Worm (Caenorhabditis elegans) whole organism, early embryonic: Measurements from ENCODE around the gene nlp-18.

Experiments
- B0310.2 ChIP-seq: sonication (generic microtip); optimal IDR thresholded peaks from 2 replicates; lab custom pipeline; 2016; ENCODE audit warnings: mild to moderate bottlenecking, missing genetic modification characterization, missing compliant biosample characterization
- F13C5.2 ChIP-seq: sonication (generic microtip); optimal IDR thresholded peaks from 2 replicates; lab custom pipeline; 2017; ENCODE audit warnings: mild to moderate bottlenecking, missing genetic modification characterization, inconsistent platforms, missing compliant biosample characterization
- ama-1 ChIP-seq: fragments of 150-350 bp; optimal IDR thresholded peaks from 2 replicates; lab custom pipeline; 2014
- ceh-13 ChIP-seq: fragments of 200-800 bp; sonication (Bioruptor generic); optimal IDR thresholded peaks from 2 replicates; lab custom pipeline; 2018; ENCODE audit warnings: mild to moderate bottlenecking, missing genetic modification characterization, missing compliant biosample characterization
- ceh-36 ChIP-seq: sonication (generic microtip); optimal IDR thresholded peaks from 2 replicates; lab custom pipeline; 2016; ENCODE audit warnings: missing genetic modification characterization, inconsistent platforms, missing compliant biosample characterization
- ets-7 ChIP-seq: sonication (generic microtip); optimal IDR thresholded peaks from 2 replicates; lab custom pipeline; 2016; ENCODE audit warnings: missing genotype, missing genetic modification characterization, missing compliant biosample characterization
- flt-1 ChIP-seq: fragments of 200-800 bp; sonication (Bioruptor generic); IDR thresholded peaks from 2 replicates; pipeline ENCODE4 v1.3.6; 2022; ENCODE audit warnings: missing genetic modification characterization, missing compliant biosample characterization
- hmbx-1 ChIP-seq: sonication (generic microtip); optimal IDR thresholded peaks from 2 replicates; lab custom pipeline; 2016; ENCODE audit warnings: mild to moderate bottlenecking, missing genetic modification characterization, missing compliant biosample characterization
- hmg-4 ChIP-seq: fragments of 200-800 bp; sonication (Bioruptor generic); optimal IDR thresholded peaks from 2 replicates; lab custom pipeline; 2018; ENCODE audit warnings: mild to moderate bottlenecking, missing genetic modification characterization, missing compliant biosample characterization
- hnd-1 ChIP-seq: sonication (generic microtip); optimal IDR thresholded peaks from 2 replicates; lab custom pipeline; 2016; ENCODE audit warnings: missing genetic modification characterization, missing compliant biosample characterization
- pes-1 ChIP-seq: fragments of 200-800 bp; sonication (Bioruptor generic); IDR thresholded peaks from 2 replicates; pipeline ENCODE4 v1.3.6; 2022; ENCODE audit warnings: missing genetic modification reagents, missing genetic modification characterization, missing compliant biosample characterization
- scrt-1 ChIP-seq: fragments of 200-800 bp; sonication (Bioruptor generic); IDR thresholded peaks from 2 replicates; pipeline ENCODE4 v1.3.6; 2022; ENCODE audit warnings: missing genetic modification characterization, missing compliant biosample characterization
- sea-1 ChIP-seq: fragments of 200-800 bp; sonication (Bioruptor generic); conservative IDR thresholded peaks from 2 replicates; pipeline ENCODE4 v1.3.6; 2022; ENCODE audit warnings: missing genetic modification characterization, missing compliant biosample characterization
- tbx-11 ChIP-seq: fragments of 200-800 bp; sonication (Bioruptor generic); IDR thresholded peaks from 2 replicates; pipeline ENCODE4 v1.3.6; 2022; ENCODE audit warnings: missing genetic modification characterization, missing compliant biosample characterization
- tbx-37 ChIP-seq: fragments of 200-800 bp; sonication (Bioruptor generic); conservative IDR thresholded peaks from 2 replicates; pipeline ENCODE4 v1.3.6; 2022; ENCODE audit warnings: missing genetic modification reagents, missing genetic modification characterization, missing compliant biosample characterization
- tra-4 ChIP-seq: sonication (generic microtip); optimal IDR thresholded peaks from 2 replicates; lab custom pipeline; 2017; ENCODE audit warnings: missing genetic modification characterization, missing compliant biosample characterization

The nlp-18 gene

DNA sequence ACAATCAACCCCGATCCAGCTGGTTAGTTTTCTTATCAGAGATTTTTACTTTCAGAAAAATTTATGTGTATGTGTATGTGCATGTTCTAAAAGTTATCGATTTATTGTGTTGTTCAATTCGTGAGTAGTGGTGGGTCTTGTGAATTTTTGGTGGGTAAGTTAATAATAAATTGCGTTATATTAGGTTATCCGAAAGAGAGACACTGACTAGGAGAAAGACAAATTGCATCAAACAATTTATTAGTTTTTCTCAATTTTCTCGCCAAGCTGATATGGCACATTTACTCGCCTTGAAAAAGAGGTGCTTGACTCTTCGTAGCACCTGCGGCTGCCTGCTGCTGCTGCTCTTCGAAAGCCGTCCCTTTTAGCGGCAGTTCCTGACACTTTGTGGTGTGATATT is 31.1 kb downstream of the nlp-18 start:
- TF ChIP-seq ama-1 (lab: Kevin White, UChicago) (no peak), ets-7 (tag; lab: Kevin White, UChicago) (no peak), F13C5.2 (tag; lab: Kevin White, UChicago) (no peak), tbx-11 (GFP tag; lab: Robert Waterston, UW) (no peak), hmg-4 (GFP tag; lab: Kevin White, UChicago) (no peak)

DNA sequence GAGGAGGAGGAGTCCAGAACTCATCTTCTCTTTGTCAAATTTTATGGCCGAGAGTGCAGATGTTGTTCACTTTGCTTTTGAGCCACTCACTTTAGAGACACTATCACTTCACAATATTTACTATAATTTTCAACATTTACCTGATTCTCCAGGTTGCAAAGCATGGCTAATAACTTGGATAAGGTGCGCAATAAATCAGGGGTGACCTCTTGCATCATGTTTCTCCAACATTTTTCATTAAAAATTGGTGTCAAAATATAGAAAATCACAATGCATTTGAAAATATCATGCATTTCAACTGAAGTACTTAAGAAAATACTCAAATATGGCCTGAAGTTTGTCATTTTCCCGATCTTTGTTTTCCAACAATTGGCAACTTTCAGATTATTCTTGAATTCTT is 34.6 kb downstream of the nlp-18 start:
- TF ChIP-seq ceh-13 (GFP tag; lab: Kevin White, UChicago) (no peak), tbx-11 (GFP tag; lab: Robert Waterston, UW) (no peak), ceh-36 (tag; lab: Kevin White, UChicago) (no peak), hmg-4 (GFP tag; lab: Kevin White, UChicago) (no peak), tra-4 (tag; lab: Kevin White, UChicago) (no peak), B0310.2 (tag; lab: Kevin White, UChicago) (no peak), tbx-37 (GFP tag; lab: Robert Waterston, UW) (no peak)

DNA sequence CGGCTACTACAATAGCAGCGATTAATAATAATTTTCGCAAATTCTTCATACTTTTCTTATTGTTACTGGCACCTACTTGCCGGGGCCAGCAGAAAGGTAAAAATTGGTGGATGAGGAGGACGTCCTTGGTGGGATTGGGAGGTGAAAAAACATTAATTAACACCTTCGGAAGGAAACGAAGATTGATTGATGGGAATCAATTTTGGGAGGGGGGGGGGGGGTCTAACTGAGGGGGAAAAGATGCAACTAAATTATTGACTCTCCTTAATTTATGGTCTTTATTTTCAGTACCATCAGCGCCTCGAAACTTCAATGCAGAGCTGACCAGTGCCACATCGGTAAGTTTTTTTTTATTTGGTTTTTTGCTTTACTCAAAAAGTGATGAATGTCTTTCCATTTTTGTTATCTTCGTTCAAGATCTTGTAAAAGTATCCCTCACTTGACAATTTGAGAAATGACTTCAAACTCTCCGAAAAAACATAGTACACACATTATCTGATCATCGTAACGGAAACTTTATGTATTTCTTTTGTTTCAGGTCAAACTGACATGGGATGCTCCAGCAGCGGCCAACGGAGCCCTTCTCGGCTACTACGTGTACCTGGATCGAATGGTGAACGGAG is 36.5 kb downstream of the nlp-18 start:
- no peak for TF ChIP-seq ceh-36 (tag; lab: Kevin White, UChicago)
- TF ChIP-seq ets-7 (tag; lab: Kevin White, UChicago), result no peak
- TF ChIP-seq tbx-11 (GFP tag; lab: Robert Waterston, UW), result no peak
- TF ChIP-seq hnd-1 (tag; lab: Kevin White, UChicago), result no peak
- TF ChIP-seq hmbx-1 (tag; lab: Kevin White, UChicago), result no peak
- no peak for TF ChIP-seq flt-1 (GFP tag; lab: Robert Waterston, UW)
- TF ChIP-seq hmg-4 (GFP tag; lab: Kevin White, UChicago), result no peak

DNA sequence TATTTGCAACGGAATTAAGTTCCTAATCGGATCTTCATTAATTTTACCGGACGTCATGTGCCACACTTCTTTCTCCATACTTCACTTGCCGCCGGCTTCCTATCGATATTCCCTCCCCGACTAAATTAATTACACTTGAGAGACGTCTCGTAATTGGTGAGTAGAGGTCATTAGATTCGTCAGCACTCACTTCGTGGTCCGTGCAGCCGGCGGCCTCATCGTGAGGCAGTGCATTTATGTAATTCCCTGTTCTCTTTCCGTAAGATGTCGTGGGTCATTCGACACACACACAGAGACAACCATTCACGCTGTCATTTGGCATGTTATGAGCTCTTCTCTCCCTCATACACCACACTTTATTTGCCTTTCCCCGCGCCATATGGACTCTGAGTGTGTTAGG is 39.6 kb downstream of the nlp-18 start:
- no peak for TF ChIP-seq flt-1 (GFP tag; lab: Robert Waterston, UW)
- TF ChIP-seq hmbx-1 (tag; lab: Kevin White, UChicago), result no peak
- no peak for TF ChIP-seq tbx-37 (GFP tag; lab: Robert Waterston, UW)
- TF ChIP-seq pes-1 (GFP tag; lab: Robert Waterston, UW), result 0 out of 2 replicates have a peak, but pooled peaks have one; percentile 30
- TF ChIP-seq tra-4 (tag; lab: Kevin White, UChicago), result no peak
- TF ChIP-seq hmg-4 (GFP tag; lab: Kevin White, UChicago), result peak; percentile 51
- 0 out of 2 replicates have a peak, but pooled peaks have one; percentile 10 for TF ChIP-seq tbx-11 (GFP tag; lab: Robert Waterston, UW)
- TF ChIP-seq ceh-36 (tag; lab: Kevin White, UChicago), result no peak

DNA sequence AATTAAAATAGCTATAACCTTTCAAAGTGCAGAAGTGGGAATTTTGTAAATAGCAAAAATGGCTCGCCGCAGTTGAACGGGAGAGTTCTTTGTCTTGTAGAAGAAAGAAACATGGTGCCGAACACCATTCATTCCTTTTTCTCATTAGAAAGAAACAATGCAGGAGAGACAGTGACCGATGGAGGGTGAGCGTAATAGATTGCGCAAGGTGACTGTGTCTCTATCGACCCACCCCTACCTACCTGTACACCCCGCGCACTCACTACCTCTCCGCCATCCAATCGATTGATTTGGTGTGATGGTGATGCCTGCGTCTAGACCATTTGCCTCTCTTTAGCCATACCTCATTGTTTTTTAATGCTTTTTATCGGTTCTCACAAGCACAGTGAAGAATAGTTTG is 41.0 kb downstream of the nlp-18 start:
- TF ChIP-seq scrt-1 (no peak), hmg-4 (GFP tag; lab: Kevin White, UChicago) (peak; percentile 7)

DNA sequence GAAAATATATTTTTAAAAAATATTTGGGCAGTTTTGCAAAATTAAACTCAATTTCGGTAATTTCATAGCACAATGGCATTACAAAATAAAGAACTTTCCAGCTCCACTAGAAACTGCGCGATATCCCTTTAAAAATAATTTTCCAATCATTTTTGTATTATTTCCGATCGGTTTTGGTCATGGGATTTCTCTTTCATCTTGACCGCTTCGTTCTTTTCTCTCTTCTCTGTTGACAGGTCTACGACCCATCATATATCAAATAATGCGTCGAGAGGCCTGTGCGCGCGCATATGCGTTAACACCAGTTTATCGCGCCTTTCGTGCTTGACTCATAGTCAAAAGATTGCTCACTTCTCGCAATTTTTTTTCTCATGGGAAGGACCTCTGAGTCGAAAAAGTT is 41.6 kb downstream of the nlp-18 start:
- no peak for TF ChIP-seq scrt-1
- no peak for TF ChIP-seq F13C5.2 (tag; lab: Kevin White, UChicago)

DNA sequence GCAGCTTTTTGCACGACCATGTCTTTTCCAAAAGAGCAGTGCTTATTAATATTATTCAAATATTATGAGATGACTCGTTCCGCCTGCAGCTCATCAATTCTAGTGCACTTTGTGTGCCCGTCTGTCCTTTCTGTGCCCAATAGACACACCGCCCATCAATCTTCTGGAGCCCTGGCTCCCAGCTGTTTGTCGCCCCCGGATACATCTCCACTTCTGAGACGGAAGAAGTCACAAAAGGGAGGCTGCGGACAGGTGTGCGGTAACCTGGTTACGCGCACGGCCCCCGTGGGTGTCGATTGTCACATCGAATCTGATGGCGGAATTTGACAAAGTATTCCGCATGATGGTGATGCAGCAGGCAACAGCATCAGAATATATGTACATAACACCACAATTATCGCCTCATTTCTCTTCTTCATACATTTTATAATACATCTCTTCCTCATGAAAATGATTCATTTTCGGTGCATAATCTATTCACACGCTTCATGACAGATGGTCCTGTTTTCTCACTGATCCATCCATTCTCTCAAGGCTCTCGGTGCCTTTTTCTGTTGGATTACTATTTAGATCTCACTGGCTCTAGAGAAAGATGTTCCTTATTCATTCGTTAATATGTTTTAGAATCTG is 43.6 kb downstream of the nlp-18 start:
- no peak for TF ChIP-seq tbx-37 (GFP tag; lab: Robert Waterston, UW)
- no peak for TF ChIP-seq tra-4 (tag; lab: Kevin White, UChicago)
- TF ChIP-seq B0310.2 (tag; lab: Kevin White, UChicago), result no peak
- TF ChIP-seq scrt-1, result no peak

DNA sequence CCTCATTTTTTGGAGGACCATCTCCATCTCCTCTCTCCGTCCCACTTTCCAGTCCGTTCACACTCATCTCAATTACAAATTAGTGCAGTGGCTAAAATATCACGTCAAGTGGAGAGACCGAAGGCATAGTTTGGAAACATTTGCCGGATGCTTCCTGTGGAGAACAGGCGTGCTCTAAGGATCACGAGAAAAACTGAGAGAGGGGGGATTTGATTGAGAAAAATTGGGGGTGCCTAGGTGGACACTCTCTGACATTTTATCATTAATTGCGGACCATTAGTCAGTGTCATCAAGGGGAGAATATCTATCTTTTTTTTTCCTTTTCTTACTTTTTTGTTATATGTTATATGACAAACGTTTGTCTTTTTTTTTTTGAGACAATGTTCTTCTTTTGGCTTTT is 48.2 kb downstream of the nlp-18 start:
- TF ChIP-seq hmg-4 (GFP tag; lab: Kevin White, UChicago), result no peak
- TF ChIP-seq sea-1 (GFP tag; lab: Robert Waterston, UW), result no peak
- no peak for TF ChIP-seq pes-1 (GFP tag; lab: Robert Waterston, UW)
- no peak for TF ChIP-seq ceh-36 (tag; lab: Kevin White, UChicago)
- no peak for TF ChIP-seq B0310.2 (tag; lab: Kevin White, UChicago)
- no peak for TF ChIP-seq F13C5.2 (tag; lab: Kevin White, UChicago)
- TF ChIP-seq hnd-1 (tag; lab: Kevin White, UChicago), result no peak
- no peak for TF ChIP-seq tbx-37 (GFP tag; lab: Robert Waterston, UW)
- TF ChIP-seq flt-1 (GFP tag; lab: Robert Waterston, UW), result no peak
- TF ChIP-seq scrt-1, result no peak
- TF ChIP-seq tbx-11 (GFP tag; lab: Robert Waterston, UW), result no peak
- no peak for TF ChIP-seq tra-4 (tag; lab: Kevin White, UChicago)
- TF ChIP-seq hmbx-1 (tag; lab: Kevin White, UChicago), result no peak
